Fruit fly (Drosophila melanogaster): Measurements from ENCODE around the gene alt.

DNA sequence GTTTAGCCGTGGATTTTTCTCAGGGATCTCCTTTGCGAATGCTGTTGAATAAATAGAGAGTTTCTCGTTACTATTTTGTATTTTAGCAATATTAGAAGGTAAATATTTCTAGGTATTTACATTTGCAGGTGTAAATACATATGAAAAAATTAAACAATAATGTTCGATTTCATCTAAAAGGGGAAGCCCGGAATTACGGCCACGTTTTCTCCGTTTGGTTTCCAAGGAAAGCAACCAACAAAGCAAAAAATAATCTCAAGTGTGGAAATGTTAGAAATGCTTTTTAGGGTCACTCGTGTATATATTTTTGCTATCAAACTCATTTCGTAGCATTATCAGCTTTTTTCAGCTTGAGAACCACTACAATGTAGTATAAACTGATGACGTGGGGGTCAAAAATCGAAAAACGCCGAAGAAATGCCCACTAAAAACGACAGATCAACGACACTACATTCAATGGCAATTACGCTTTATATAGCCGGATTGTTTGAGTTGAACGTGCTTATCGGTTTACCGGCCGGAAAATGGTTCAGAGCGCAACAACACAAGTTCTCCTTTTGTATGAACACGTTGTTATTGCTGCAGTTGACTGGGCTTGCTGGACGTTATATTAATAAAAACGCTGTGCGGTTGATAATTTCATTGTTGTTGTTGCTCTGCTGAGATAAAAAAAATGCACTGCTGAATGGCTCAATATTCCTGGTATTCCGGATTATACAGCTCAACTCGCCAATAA, 4.0 kb downstream of the alt start:
- TF ChIP-seq CG8478 (optimal IDR thresholded peaks at IDR 0.05) = no peak
- TF ChIP-seq CTCF (optimal IDR thresholded peaks at IDR 0.05) = no peak
